Worm (Caenorhabditis elegans) whole organism, midembryonic: ENCODE measurements around the gene F23G4.1.

ENCODE experiments used
- T22C8.4 ChIP-seq: fragments of 200-800 bp; sonication (Bioruptor generic); IDR thresholded peaks from 2 replicates; pipeline ENCODE4 v1.3.6; 2022; ENCODE audit warnings: missing genetic modification characterization, missing compliant biosample characterization
- cog-1 ChIP-seq: sonication (generic microtip); optimal IDR thresholded peaks from 2 replicates; lab custom pipeline; 2016; ENCODE audit warnings: missing genetic modification characterization, missing compliant biosample characterization
- flt-1 ChIP-seq: fragments of 200-800 bp; sonication (Bioruptor generic); IDR thresholded peaks from 2 replicates; pipeline ENCODE4 v1.3.6; 2022; ENCODE audit warnings: missing genetic modification characterization, missing compliant biosample characterization
- klf-2 ChIP-seq: fragments of 200-800 bp; sonication (Bioruptor generic); conservative IDR thresholded peaks from 2 replicates; pipeline ENCODE4 v1.3.6; 2022; ENCODE audit warnings: missing genetic modification reagents, missing genetic modification characterization, missing compliant biosample characterization
- med-1 ChIP-seq: sonication (generic microtip); optimal IDR thresholded peaks from 2 replicates; lab custom pipeline; 2017; ENCODE audit warnings: missing genetic modification characterization, mild to moderate bottlenecking, missing compliant biosample characterization, antibody characterized with exemption, missing genetic modification reagents; ENCODE audit not compliant: insufficient read depth
- ref-1 ChIP-seq: fragments of 200-800 bp; sonication (Bioruptor generic); conservative IDR thresholded peaks from 2 replicates; pipeline ENCODE4 v1.3.6; 2022; ENCODE audit warnings: missing genetic modification reagents, missing genetic modification characterization, missing compliant biosample characterization
- tab-1 ChIP-seq: fragments of 200-800 bp; sonication (Bioruptor generic); IDR thresholded peaks from 2 replicates; pipeline ENCODE4 v1.3.6; 2022; ENCODE audit warnings: missing genetic modification characterization, missing compliant biosample characterization
- ztf-23 ChIP-seq: fragments of 200-800 bp; sonication (Bioruptor generic); IDR thresholded peaks from 2 replicates; pipeline ENCODE4 v1.3.6; 2022; ENCODE audit warnings: missing genetic modification reagents, missing genetic modification characterization, missing compliant biosample characterization
- ztf-29 ChIP-seq: fragments of 200-800 bp; sonication (Bioruptor generic); IDR thresholded peaks from 2 replicates; pipeline ENCODE4 v1.3.6; 2022; ENCODE audit warnings: missing genetic modification reagents, missing genetic modification characterization, missing compliant biosample characterization

F23G4.1 gene

DNA sequence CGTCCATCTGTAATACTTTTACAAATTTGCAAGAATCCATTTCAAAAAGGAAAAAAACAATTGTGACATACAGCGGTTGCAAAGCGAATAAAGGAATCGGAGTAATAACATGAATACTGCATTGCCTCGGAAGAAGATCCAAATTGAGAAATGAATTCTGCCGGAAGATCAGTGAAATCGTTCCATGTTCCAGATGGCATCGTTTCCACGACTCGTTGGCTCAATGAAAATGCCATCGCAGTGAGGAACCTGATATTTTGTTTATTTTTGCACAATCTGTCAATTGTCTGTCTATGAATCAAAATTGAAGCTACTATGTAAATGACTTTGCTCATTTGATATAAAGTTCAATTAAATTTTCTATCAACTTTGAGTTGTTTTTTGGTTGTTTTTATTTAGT is 27.6 kb upstream of the F23G4.1 start:
- TF ChIP-seq ref-1 (GFP tag; lab: Robert Waterston, UW) (no peak), klf-2 (GFP tag; lab: Robert Waterston, UW) (no peak), ztf-23 (GFP tag; lab: Robert Waterston, UW) (no peak), T22C8.4 (GFP tag; lab: Robert Waterston, UW) (no peak), cog-1 (tag; lab: Kevin White, UChicago) (no peak), tab-1 (GFP tag; lab: Robert Waterston, UW) (no peak), med-1 (no peak), flt-1 (GFP tag; lab: Robert Waterston, UW) (no peak), ztf-29 (GFP tag; lab: Robert Waterston, UW) (no peak)

DNA sequence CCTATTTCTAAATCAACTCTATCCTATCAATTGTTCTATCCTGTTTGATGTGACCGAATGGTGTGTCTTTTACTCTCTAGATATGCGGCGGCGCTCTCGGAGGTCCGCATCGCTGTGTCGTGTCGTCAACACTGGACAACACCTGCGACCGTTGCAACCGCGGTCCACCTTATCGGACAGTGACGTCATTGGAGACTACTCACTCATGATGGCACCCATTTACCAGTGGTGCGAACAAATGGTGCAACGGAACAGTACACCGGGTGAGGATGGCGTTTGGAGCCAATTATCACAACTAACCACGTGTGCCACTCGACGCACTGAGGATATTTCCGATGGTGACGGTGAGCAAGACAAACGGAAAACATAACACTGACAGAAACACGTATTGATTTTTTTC is 22.3 kb upstream of the F23G4.1 start:
- no peak for TF ChIP-seq med-1
- no peak for TF ChIP-seq ref-1 (GFP tag; lab: Robert Waterston, UW)
- no peak for TF ChIP-seq cog-1 (tag; lab: Kevin White, UChicago)
- TF ChIP-seq ztf-29 (GFP tag; lab: Robert Waterston, UW), result no peak
- no peak for TF ChIP-seq ztf-23 (GFP tag; lab: Robert Waterston, UW)
- no peak for TF ChIP-seq T22C8.4 (GFP tag; lab: Robert Waterston, UW)

DNA sequence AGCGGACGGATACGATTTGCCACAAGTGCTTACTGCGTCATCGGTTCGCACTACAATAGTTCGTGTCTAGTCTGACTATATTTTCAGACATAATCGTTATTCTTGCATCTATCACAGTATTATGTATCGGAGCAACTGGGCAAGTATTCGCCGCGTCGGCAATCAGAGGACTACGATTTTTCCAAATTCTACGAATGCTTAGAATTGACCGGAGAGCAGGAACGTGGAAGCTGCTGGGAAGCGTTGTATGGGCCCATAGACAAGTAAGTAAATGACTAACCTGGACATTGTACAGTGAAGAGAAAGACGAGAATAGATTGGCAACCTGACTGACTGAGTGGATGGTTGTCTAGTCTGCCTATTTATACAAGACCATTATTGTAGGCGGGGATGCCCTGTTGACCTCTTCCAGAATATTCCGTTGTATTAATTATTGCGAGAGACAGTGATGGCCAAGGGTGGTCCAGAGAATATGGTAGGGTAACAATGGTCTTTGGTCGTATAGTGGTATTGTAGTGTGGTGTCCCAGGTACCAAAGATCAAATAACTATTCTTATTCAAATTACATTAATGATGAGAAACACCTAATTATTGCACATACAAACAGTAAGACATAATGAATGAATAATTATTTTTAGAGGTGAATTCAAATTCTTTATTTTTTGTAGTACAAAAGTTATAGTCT is 19.7 kb upstream of the F23G4.1 start, which contains the start of gene clec-266:
Gene clec-266, minus strand, starts transcription at position 364 of the 685 bp plus-strand sequence.
- TF ChIP-seq flt-1 (GFP tag; lab: Robert Waterston, UW), result 0 out of 2 replicates have a peak, but pooled peaks have one; percentile 23
- no peak for TF ChIP-seq cog-1 (tag; lab: Kevin White, UChicago)

DNA sequence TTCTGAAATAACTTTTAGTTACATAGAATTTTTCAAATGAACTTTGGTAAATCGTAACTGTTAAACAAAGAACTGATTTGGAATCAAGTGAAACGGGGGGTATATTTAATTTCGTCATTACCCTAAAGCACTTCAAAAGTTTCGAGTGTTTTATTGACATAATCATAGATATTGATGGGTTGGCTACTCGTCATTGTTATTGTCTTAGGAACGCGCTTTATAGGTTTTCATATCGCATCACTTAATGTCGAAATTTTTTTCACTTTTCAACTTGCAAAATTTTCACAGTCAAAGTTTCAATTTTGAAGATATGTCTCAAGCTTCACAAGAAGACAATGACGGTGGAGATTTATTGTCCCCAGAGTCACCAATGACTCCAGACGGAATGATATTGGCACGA is 15.7 kb upstream of the F23G4.1 start, which contains the start of gene kqt-1:
Gene kqt-1, plus strand, starts transcription at position 301 of the 400 bp plus-strand sequence.
- no peak for TF ChIP-seq flt-1 (GFP tag; lab: Robert Waterston, UW)
- TF ChIP-seq ztf-23 (GFP tag; lab: Robert Waterston, UW), result no peak
- TF ChIP-seq ref-1 (GFP tag; lab: Robert Waterston, UW), result no peak
- no peak for TF ChIP-seq med-1
- no peak for TF ChIP-seq cog-1 (tag; lab: Kevin White, UChicago)
- no peak for TF ChIP-seq T22C8.4 (GFP tag; lab: Robert Waterston, UW)
- TF ChIP-seq tab-1 (GFP tag; lab: Robert Waterston, UW), result no peak
- TF ChIP-seq klf-2 (GFP tag; lab: Robert Waterston, UW), result no peak
- no peak for TF ChIP-seq ztf-29 (GFP tag; lab: Robert Waterston, UW)

DNA sequence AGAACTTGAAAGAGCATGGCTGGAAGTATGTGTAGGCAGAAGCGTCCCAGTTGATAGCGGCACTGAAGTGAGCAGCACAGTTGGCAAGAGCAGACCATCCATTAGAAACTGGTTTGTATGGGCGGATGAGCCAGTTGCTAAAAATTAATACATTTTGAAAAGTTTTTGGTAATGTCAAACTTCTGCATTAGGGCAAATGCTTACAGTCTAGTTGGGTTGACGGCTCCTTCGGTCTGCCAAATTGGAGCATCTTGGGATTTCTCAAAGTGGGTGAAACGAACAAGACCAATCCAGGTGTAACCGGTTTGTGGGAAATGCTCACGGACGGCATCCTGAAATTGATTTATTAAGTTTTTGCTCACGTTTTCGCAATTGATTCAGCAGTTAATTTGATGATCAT is 14.6 kb upstream of the F23G4.1 start:
- no peak for TF ChIP-seq flt-1 (GFP tag; lab: Robert Waterston, UW)

DNA sequence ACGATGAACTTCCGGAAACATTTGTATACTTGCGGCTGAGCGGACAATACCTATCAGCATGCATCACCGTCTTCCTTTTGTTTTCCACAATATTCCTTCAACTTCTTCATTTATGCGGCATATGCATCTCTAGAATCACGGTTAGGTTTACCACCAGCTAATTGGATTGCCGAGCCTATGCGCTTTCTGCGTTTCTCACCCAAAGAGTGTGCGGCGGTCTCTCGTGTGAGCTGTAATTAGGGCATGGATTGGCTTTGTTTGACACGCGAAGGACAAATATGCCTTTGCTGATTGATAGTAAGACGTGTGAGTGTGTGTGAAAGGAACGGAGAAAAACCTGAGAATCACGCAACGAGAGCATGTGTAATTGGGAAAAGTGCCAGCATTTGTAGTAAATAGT is 10.5 kb upstream of the F23G4.1 start:
- TF ChIP-seq klf-2 (GFP tag; lab: Robert Waterston, UW) (no peak), med-1 (no peak), ref-1 (GFP tag; lab: Robert Waterston, UW) (no peak), T22C8.4 (GFP tag; lab: Robert Waterston, UW) (no peak), ztf-23 (GFP tag; lab: Robert Waterston, UW) (no peak), tab-1 (GFP tag; lab: Robert Waterston, UW) (no peak), cog-1 (tag; lab: Kevin White, UChicago) (no peak), flt-1 (GFP tag; lab: Robert Waterston, UW) (no peak), ztf-29 (GFP tag; lab: Robert Waterston, UW) (no peak)

DNA sequence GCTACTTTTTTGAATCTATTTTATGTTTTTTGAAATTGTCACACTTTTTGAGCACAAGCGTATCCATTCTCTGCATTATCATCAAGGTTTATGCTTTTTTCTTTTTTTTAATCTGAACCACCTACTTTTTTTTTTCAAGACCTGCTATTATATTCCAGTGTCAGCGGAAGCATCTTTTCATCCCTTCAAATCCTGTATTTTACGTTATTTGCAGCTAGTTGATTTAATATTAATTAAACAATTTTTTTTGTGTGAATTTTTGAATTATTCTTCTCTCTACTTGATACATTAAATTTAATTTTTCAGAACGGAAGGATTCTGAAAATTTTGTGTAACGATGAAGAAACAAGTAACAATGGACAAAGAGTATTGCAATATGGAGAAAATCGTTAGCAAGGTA is 6.7 kb upstream of the F23G4.1 start, which contains the start of gene C25B8.8:
Gene C25B8.8, plus strand, starts transcription at position 301 of the 400 bp plus-strand sequence.
- TF ChIP-seq flt-1 (GFP tag; lab: Robert Waterston, UW) (no peak), ztf-23 (GFP tag; lab: Robert Waterston, UW) (no peak), ref-1 (GFP tag; lab: Robert Waterston, UW) (no peak), klf-2 (GFP tag; lab: Robert Waterston, UW) (no peak), cog-1 (tag; lab: Kevin White, UChicago) (no peak), ztf-29 (GFP tag; lab: Robert Waterston, UW) (no peak), med-1 (no peak), T22C8.4 (GFP tag; lab: Robert Waterston, UW) (no peak), tab-1 (GFP tag; lab: Robert Waterston, UW) (no peak)

DNA sequence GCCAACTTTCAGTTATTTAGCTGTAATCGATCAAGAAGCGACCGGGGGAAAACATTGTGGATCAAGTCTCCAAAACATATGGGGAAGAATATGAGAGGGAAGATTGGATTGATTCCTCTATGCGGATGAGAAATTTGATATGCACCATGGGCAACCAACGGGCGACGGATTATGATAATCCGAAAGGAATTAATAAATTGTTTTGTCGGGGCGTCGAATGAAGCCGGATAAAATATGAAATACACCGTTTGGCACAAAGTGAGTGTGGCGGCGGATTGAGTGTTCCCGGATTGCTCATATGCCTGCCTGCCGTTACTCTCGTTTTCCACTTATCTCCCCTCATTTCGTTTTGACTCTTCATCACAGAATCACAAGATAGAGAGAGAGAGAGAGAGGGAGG is 6.3 kb upstream of the F23G4.1 start:
- TF ChIP-seq klf-2 (GFP tag; lab: Robert Waterston, UW) (no peak), ztf-29 (GFP tag; lab: Robert Waterston, UW) (no peak)

DNA sequence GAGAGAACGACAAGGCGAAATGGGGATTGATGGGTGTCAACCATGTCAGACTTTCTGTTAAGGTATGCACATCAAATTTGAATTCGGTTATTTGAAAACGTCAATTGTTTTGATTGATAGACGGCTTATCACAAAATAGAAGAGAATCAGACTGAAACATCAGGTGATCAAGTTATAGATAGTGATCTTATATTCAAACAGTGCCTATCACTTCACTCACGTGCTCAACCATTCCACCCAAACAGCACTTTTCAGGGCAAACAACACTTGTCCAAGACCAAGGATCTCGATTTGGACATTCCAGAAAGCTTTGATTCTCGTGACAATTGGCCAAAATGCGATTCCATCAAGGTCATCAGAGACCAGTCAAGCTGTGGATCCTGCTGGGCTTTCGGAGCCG is 4.6 kb upstream of the F23G4.1 start:
- TF ChIP-seq ztf-23 (GFP tag; lab: Robert Waterston, UW) (no peak), flt-1 (GFP tag; lab: Robert Waterston, UW) (no peak), tab-1 (GFP tag; lab: Robert Waterston, UW) (no peak), T22C8.4 (GFP tag; lab: Robert Waterston, UW) (no peak), ztf-29 (GFP tag; lab: Robert Waterston, UW) (no peak), med-1 (no peak), ref-1 (GFP tag; lab: Robert Waterston, UW) (no peak), klf-2 (GFP tag; lab: Robert Waterston, UW) (no peak), cog-1 (tag; lab: Kevin White, UChicago) (no peak)

DNA sequence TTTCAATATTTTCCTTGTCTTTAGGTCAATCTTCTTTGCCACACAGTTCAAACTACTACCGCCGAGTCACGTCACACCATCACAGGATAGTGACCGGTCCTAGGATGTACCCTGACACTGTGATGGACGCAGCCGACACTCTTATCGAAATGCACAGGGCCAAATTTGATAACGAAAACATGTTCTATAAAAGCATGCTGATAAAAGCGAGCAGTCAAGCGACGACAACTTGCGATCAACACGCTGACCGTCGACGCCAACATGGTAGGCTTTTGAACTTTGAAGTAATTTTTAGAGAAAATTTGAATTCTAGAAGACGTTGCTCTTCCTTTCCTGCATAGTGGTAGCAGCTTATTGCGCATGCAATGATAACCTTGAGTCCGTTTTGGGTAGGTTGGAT is 4.0 kb upstream of the F23G4.1 start, which contains the start of gene cpr-6:
Gene cpr-6, plus strand, starts transcription at position 217 of the 400 bp plus-strand sequence.
- no peak for TF ChIP-seq med-1
- no peak for TF ChIP-seq flt-1 (GFP tag; lab: Robert Waterston, UW)
- TF ChIP-seq cog-1 (tag; lab: Kevin White, UChicago), result no peak
- no peak for TF ChIP-seq klf-2 (GFP tag; lab: Robert Waterston, UW)
- no peak for TF ChIP-seq tab-1 (GFP tag; lab: Robert Waterston, UW)
- no peak for TF ChIP-seq ref-1 (GFP tag; lab: Robert Waterston, UW)
- TF ChIP-seq ztf-29 (GFP tag; lab: Robert Waterston, UW), result no peak
- TF ChIP-seq ztf-23 (GFP tag; lab: Robert Waterston, UW), result no peak
